Worm (Caenorhabditis elegans) whole organism, L4 larva: Measurements from ENCODE around the gene F28A12.10.

Source experiments
- T20F7.1 ChIP-seq: fragments of 200-800 bp; sonication (Bioruptor generic); optimal IDR thresholded peaks from 2 replicates; lab custom pipeline; 2018; ENCODE audit warnings: mild to moderate bottlenecking, missing genetic modification characterization, missing compliant biosample characterization
- Y75B8A.6 ChIP-seq: fragments of 200-800 bp; sonication (Bioruptor generic); IDR thresholded peaks from 2 replicates; pipeline ENCODE4 v1.3.6; 2022; ENCODE audit warnings: missing genetic modification reagents, missing genetic modification characterization, missing compliant biosample characterization
- aha-1 ChIP-seq: fragments of 150-350 bp; peaks from one replicate; lab custom pipeline; 2014; ENCODE audit warnings: missing biosample characterization, missing genetic modification characterization
- ama-1 ChIP-seq: fragments of 150-350 bp; optimal IDR thresholded peaks from 2 replicates; lab custom pipeline; 2014; ENCODE audit warnings: inconsistent platforms, mixed read lengths
- arid-1 ChIP-seq: fragments of 200-800 bp; sonication (Bioruptor generic); conservative IDR thresholded peaks from 2 replicates; pipeline ENCODE4 v1.3.6; 2022; ENCODE audit warnings: missing genetic modification reagents, missing genetic modification characterization, missing compliant biosample characterization
- attf-4 ChIP-seq: sonication (generic microtip); optimal IDR thresholded peaks from 3 replicates; lab custom pipeline; 2017; ENCODE audit warnings: missing biosample characterization, missing genetic modification characterization
- ceh-20 ChIP-seq: fragments of 200-800 bp; sonication (Bioruptor generic); IDR thresholded peaks from 2 replicates; pipeline ENCODE4 v1.3.6; 2022; ENCODE audit warnings: missing genetic modification reagents, missing genetic modification characterization, missing compliant biosample characterization
- ceh-82 ChIP-seq: sonication (generic microtip); optimal IDR thresholded peaks from 2 replicates; lab custom pipeline; 2017; ENCODE audit warnings: missing biosample characterization, missing genetic modification characterization
- cey-2 ChIP-seq: sonication (generic microtip); optimal IDR thresholded peaks from 3 replicates; lab custom pipeline; 2017; ENCODE audit warnings: missing genetic modification characterization, mild to moderate bottlenecking, missing compliant biosample characterization, antibody characterized with exemption, borderline replicate concordance; ENCODE audit not compliant: insufficient read depth
- daf-12 ChIP-seq: fragments of 150-350 bp; optimal IDR thresholded peaks from 2 replicates; lab custom pipeline; 2014; ENCODE audit warnings: missing biosample characterization, missing genetic modification reagents, missing genetic modification characterization
- daf-16 ChIP-seq, 3 experiments: sonication (generic microtip); optimal IDR thresholded peaks; 2 replicates each; lab custom pipeline; 2016 to 2017; ENCODE audit warnings: missing genetic modification characterization in 3 of 3, missing genetic modification reagents in 3 of 3, mild to moderate bottlenecking in 2 of 3, missing compliant biosample characterization in 2 of 3, missing biosample characterization in 1 of 3, moderate library complexity in 1 of 3
- daf-8 ChIP-seq: fragments of 200-800 bp; sonication (Bioruptor generic); IDR thresholded peaks from 2 replicates; pipeline ENCODE4 v1.3.6; 2022; ENCODE audit warnings: missing genetic modification characterization, missing compliant biosample characterization
- dmd-6 ChIP-seq: fragments of 200-800 bp; sonication (Bioruptor generic); IDR thresholded peaks from 2 replicates; pipeline ENCODE4 v1.3.6; 2022; ENCODE audit warnings: missing genetic modification reagents, missing genetic modification characterization, missing compliant biosample characterization
- dmd-8 ChIP-seq: fragments of 200-800 bp; sonication (Bioruptor generic); IDR thresholded peaks from 2 replicates; pipeline ENCODE4 v1.3.6; 2022; ENCODE audit warnings: missing genetic modification characterization, missing compliant biosample characterization
- dpl-1 ChIP-seq: fragments of 150-350 bp; optimal IDR thresholded peaks from 2 replicates; lab custom pipeline; 2014; ENCODE audit warnings: missing biosample characterization, missing genetic modification reagents, missing genetic modification characterization
- dve-1 ChIP-seq: sonication (generic microtip); optimal IDR thresholded peaks from 2 replicates; lab custom pipeline; 2017; ENCODE audit warnings: antibody characterized with exemption, mild to moderate bottlenecking, missing genetic modification characterization, missing compliant biosample characterization; ENCODE audit not compliant: insufficient read depth
- gei-8 ChIP-seq: fragments of 200-800 bp; sonication (Bioruptor generic); optimal IDR thresholded peaks from 2 replicates; lab custom pipeline; 2018; ENCODE audit warnings: mild to moderate bottlenecking, missing genetic modification characterization, missing compliant biosample characterization
- hlh-11 ChIP-seq: fragments of 200-800 bp; sonication (Bioruptor generic); optimal IDR thresholded peaks from 2 replicates; lab custom pipeline; 2018; ENCODE audit warnings: mild to moderate bottlenecking, missing genetic modification characterization, missing compliant biosample characterization
- hlh-30 ChIP-seq: sonication (generic microtip); optimal IDR thresholded peaks from 2 replicates; lab custom pipeline; 2017; ENCODE audit warnings: antibody characterized with exemption, mild to moderate bottlenecking, missing genetic modification characterization, missing compliant biosample characterization; ENCODE audit not compliant: insufficient read depth
- hmg-1.1 ChIP-seq: fragments of 200-800 bp; sonication (Bioruptor generic); IDR thresholded peaks from 2 replicates; pipeline ENCODE4 v1.3.6; 2022; ENCODE audit warnings: missing genetic modification reagents, missing genetic modification characterization, missing compliant biosample characterization
- lin-15B ChIP-seq: fragments of 150-350 bp; sonication (generic microtip); optimal IDR thresholded peaks from 3 replicates; lab custom pipeline; 2014; ENCODE audit warnings: missing biosample characterization, missing genetic modification characterization
- lin-29 ChIP-seq: fragments of 200-800 bp; sonication (Bioruptor generic); IDR thresholded peaks from 2 replicates; pipeline ENCODE4 v1.3.6; 2022; ENCODE audit warnings: missing genetic modification reagents, missing genetic modification characterization, missing compliant biosample characterization
- lin-39 ChIP-seq: fragments of 150-350 bp; optimal IDR thresholded peaks from 2 replicates; lab custom pipeline; 2014; ENCODE audit warnings: missing biosample characterization, missing genetic modification reagents, missing genetic modification characterization
- lir-3 ChIP-seq: sonication (generic microtip); optimal IDR thresholded peaks from 2 replicates; lab custom pipeline; 2016; ENCODE audit warnings: mild to moderate bottlenecking, missing genetic modification characterization, missing compliant biosample characterization
- madf-9 ChIP-seq: fragments of 200-800 bp; sonication (Bioruptor generic); conservative IDR thresholded peaks from 2 replicates; pipeline ENCODE4 v1.3.6; 2022; ENCODE audit warnings: missing genetic modification reagents, missing genetic modification characterization, missing compliant biosample characterization
- mdl-1 ChIP-seq, 2 experiments: fragments of 150-350 bp in 1 of 2; sonication (generic microtip) in 1 of 2; optimal IDR thresholded peaks; 2 replicates each; lab custom pipeline; 2014 to 2017; ENCODE audit warnings: missing biosample characterization in 2 of 2, missing genetic modification characterization in 2 of 2
- mdt-29 ChIP-seq: fragments of 200-800 bp; sonication (Bioruptor generic); IDR thresholded peaks from 2 replicates; pipeline ENCODE4 v1.3.6; 2022; ENCODE audit warnings: missing genetic modification reagents, missing genetic modification characterization, missing compliant biosample characterization
- nhr-10 ChIP-seq: fragments of 150-350 bp; optimal IDR thresholded peaks from 2 replicates; lab custom pipeline; 2014; ENCODE audit warnings: missing biosample characterization, missing genetic modification characterization
- nhr-102 ChIP-seq: sonication (generic microtip); optimal IDR thresholded peaks from 2 replicates; lab custom pipeline; 2016; ENCODE audit warnings: mild to moderate bottlenecking, missing genetic modification characterization, moderate library complexity, missing compliant biosample characterization
- nhr-11 ChIP-seq: fragments of 150-350 bp; optimal IDR thresholded peaks from 2 replicates; lab custom pipeline; 2014; ENCODE audit warnings: missing biosample characterization, missing genetic modification characterization
- nhr-25 ChIP-seq: sonication (generic microtip); optimal IDR thresholded peaks from 2 replicates; lab custom pipeline; 2017; ENCODE audit warnings: missing genetic modification characterization, mild to moderate bottlenecking, missing compliant biosample characterization, antibody characterized with exemption, moderate library complexity, borderline replicate concordance; ENCODE audit not compliant: insufficient read depth
- nhr-28 ChIP-seq: fragments of 150-350 bp; optimal IDR thresholded peaks from 2 replicates; lab custom pipeline; 2014; ENCODE audit warnings: missing biosample characterization, missing genetic modification characterization
- nhr-42 ChIP-seq: fragments of 200-800 bp; sonication (Bioruptor generic); IDR thresholded peaks from 2 replicates; pipeline ENCODE4 v1.3.6; 2022; ENCODE audit warnings: missing genetic modification characterization, missing compliant biosample characterization
- nhr-48 ChIP-seq: sonication (generic microtip); optimal IDR thresholded peaks from 2 replicates; lab custom pipeline; 2016; ENCODE audit warnings: mild to moderate bottlenecking, missing genetic modification characterization, missing compliant biosample characterization
- nhr-6 ChIP-seq: fragments of 150-350 bp; optimal IDR thresholded peaks from 2 replicates; lab custom pipeline; 2014; ENCODE audit warnings: missing biosample characterization, missing genetic modification characterization
- nhr-77 ChIP-seq: fragments of 150-350 bp; optimal IDR thresholded peaks from 2 replicates; lab custom pipeline; 2014; ENCODE audit warnings: missing biosample characterization, missing genetic modification characterization
- pha-4 ChIP-seq, 2 experiments: fragments of 150-350 bp in 1 of 2; fragments of 200-800 bp in 1 of 2; sonication (Bioruptor generic) in 1 of 2; IDR thresholded peaks in 1 of 2; optimal IDR thresholded peaks in 1 of 2; 2 replicates each; pipeline versions ENCODE4 v1.3.6 to Lab custom; 2014 to 2022; ENCODE audit warnings: missing genetic modification characterization in 2 of 2, missing genetic modification reagents in 2 of 2, missing biosample characterization in 1 of 2, missing compliant biosample characterization in 1 of 2
- php-3 ChIP-seq: fragments of 200-800 bp; sonication (Bioruptor generic); IDR thresholded peaks from 2 replicates; pipeline ENCODE4 v1.3.6; 2022; ENCODE audit warnings: missing genetic modification reagents, missing genetic modification characterization, missing compliant biosample characterization
- rbr-2 ChIP-seq: sonication (generic microtip); optimal IDR thresholded peaks from 2 replicates; lab custom pipeline; 2016; ENCODE audit warnings: missing genotype, missing genetic modification characterization, missing compliant biosample characterization
- spr-1 ChIP-seq: sonication (generic microtip); optimal IDR thresholded peaks from 2 replicates; lab custom pipeline; 2016; ENCODE audit warnings: mild to moderate bottlenecking, missing genetic modification characterization, missing compliant biosample characterization
- unc-62 ChIP-seq, 3 experiments: fragments of 150-350 bp in 1 of 3; sonication (generic microtip); optimal IDR thresholded peaks in 2 of 3; peaks in 1 of 3; 1 replicate in 1 of 3; 2 replicates in 2 of 3; lab custom pipeline; 2014 to 2017; ENCODE audit warnings: missing biosample characterization in 3 of 3, missing genetic modification characterization in 3 of 3, missing genetic modification reagents in 3 of 3, missing genotype in 1 of 3
- vab-7 ChIP-seq: fragments of 200-800 bp; sonication (Bioruptor generic); IDR thresholded peaks from 2 replicates; pipeline ENCODE4 v1.3.6; 2022; ENCODE audit warnings: missing genetic modification reagents, missing genetic modification characterization, missing compliant biosample characterization
- zip-2 ChIP-seq: fragments of 150-350 bp; optimal IDR thresholded peaks from 2 replicates; lab custom pipeline; 2014; ENCODE audit warnings: missing biosample characterization, missing genetic modification characterization
- ztf-11 ChIP-seq: fragments of 150-350 bp; optimal IDR thresholded peaks from 2 replicates; lab custom pipeline; 2014; ENCODE audit warnings: missing biosample characterization, missing genetic modification characterization

The F28A12.10 gene

DNA sequence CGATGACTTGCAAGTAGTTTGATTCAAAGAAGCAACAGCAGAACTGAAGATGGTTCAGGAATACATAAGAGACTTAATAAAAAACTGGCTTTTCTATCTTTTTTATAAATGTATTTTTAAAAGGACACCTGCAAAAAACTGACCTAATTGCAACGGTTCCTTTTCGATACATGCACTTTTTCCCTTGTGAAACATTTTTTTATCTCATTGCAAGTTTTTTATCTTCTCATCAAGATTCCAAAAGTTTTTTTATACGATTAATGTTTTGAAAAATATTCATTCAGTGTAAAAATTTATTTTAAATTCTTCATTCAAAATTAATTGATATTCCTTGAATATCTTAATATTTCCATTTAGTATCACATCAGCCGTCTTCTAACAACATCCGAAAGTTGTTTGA, 2.0 kb downstream of the F28A12.10 start, which contains the start of gene oac-29:
TSS of gene oac-29 (minus strand) at position 101 of the 400 bp plus-strand sequence.
- TF ChIP-seq ceh-82 (tag; lab: Kevin White, UChicago) (no peak), aha-1 (peak; percentile 33)

ce11 chrV:8632788-8633187, 4.8 kb downstream of the F28A12.10 start:
- TF ChIP-seq hlh-30, result no peak
- TF ChIP-seq aha-1, result peak; percentile 91
- no peak for TF ChIP-seq ama-1 (lab: Kevin White, UChicago)

DNA sequence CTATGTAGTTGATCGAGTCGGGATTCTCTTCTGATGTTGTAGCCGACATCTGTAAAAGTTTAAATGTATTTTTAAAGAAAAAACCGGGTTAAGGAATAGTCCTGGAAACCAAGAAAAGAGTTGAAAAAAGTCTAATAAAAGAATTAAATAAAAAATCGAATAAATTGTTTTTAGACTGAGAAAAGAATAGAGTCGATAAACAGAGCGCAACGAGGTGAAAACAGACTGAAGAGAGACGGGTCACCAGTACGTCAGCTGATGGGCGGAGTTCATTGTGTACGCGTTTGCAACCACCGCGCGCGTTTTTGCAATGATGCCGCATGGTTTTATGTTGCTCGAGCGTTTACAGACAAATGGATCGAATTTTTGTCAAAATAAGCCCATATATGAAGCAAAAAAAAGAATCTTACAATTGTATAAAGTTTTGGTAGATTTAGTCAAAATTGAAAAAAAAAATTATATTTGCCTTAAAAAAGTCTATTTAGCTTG, 6.2 kb downstream of the F28A12.10 start, which contains the start of gene atg-18:
TSS of gene atg-18 (minus strand) at position 51 of the 489 bp plus-strand sequence.
- peak; percentile 51 for TF ChIP-seq nhr-102 (tag; lab: Kevin White, UChicago)
- TF ChIP-seq php-3 (GFP tag; lab: Robert Waterston, UW), result 0 out of 2 replicates have a peak, but pooled peaks have one; percentile 28
- TF ChIP-seq mdt-29 (GFP tag; lab: Robert Waterston, UW), result no peak
- TF ChIP-seq Y75B8A.6 (GFP tag; lab: Robert Waterston, UW), result no peak
- TF ChIP-seq T20F7.1 (GFP tag; lab: Kevin White, UChicago), result peak; percentile 18
- no peak for TF ChIP-seq pha-4 (GFP tag; IDR thresholded peaks at IDR 0.05; lab: Robert Waterston, UW)
- peak; percentile 30 for TF ChIP-seq pha-4 (tag; optimal IDR thresholded peaks at IDR 0.05; lab: Kevin White, UChicago)
- TF ChIP-seq nhr-28 (tag; lab: Kevin White, UChicago), result peak; percentile 65
- TF ChIP-seq unc-62 (GFP tag; optimal IDR thresholded peaks at IDR 0.05 in 1 of 2; lab: Kevin White, UChicago), result peak in 1 of 2 experiments; percentile 47
- TF ChIP-seq unc-62 (tag; optimal IDR thresholded peaks at IDR 0.05; lab: Kevin White, UChicago), result no peak
- peak; percentile 81 for TF ChIP-seq nhr-48 (tag; lab: Kevin White, UChicago)
- TF ChIP-seq rbr-2 (tag; lab: Kevin White, UChicago), result peak; percentile 67
- TF ChIP-seq cey-2, result no peak
- TF ChIP-seq vab-7, result no peak
- TF ChIP-seq dmd-8 (GFP tag; lab: Robert Waterston, UW), result no peak
- TF ChIP-seq lin-29, result no peak
- peak; percentile 42; the same call in 1 of the 2 replicates for TF ChIP-seq nhr-42 (GFP tag; lab: Robert Waterston, UW)
- peak; percentile 71 for TF ChIP-seq hmg-1.1
- peak; percentile 67 for TF ChIP-seq nhr-6 (tag; lab: Kevin White, UChicago)
- no peak for TF ChIP-seq nhr-10
- peak; percentile 98 for TF ChIP-seq hlh-30
- no peak for TF ChIP-seq daf-8
- no peak for TF ChIP-seq lin-15B (tag; lab: Kevin White, UChicago)
- peak; percentile 17 to 57 for TF ChIP-seq mdl-1 (tag; optimal IDR thresholded peaks at IDR 0.05; lab: Kevin White, UChicago)
- peak in 1 of 2 experiments; percentile 64 for TF ChIP-seq daf-16 (GFP tag; optimal IDR thresholded peaks at IDR 0.05; lab: Kevin White, UChicago)
- peak; percentile 80 for TF ChIP-seq daf-16 (tag; optimal IDR thresholded peaks at IDR 0.05; lab: Kevin White, UChicago)
- TF ChIP-seq zip-2, result no peak
- peak; percentile 11 for TF ChIP-seq spr-1
- peak; percentile 56; the same call in 1 of the 2 replicates for TF ChIP-seq ceh-20
- peak; percentile 97 for TF ChIP-seq hlh-11 (tag; lab: Kevin White, UChicago)
- no peak for TF ChIP-seq lin-39 (tag; lab: Kevin White, UChicago)
- peak; percentile 30 for TF ChIP-seq dpl-1 (GFP tag; lab: Kevin White, UChicago)
- TF ChIP-seq lir-3 (tag; lab: Kevin White, UChicago), result no peak
- TF ChIP-seq nhr-77 (tag; lab: Kevin White, UChicago), result peak; percentile 43
- peak; percentile 93 for TF ChIP-seq aha-1
- peak; percentile 81 for TF ChIP-seq dve-1 (tag; lab: Kevin White, UChicago)
- TF ChIP-seq dmd-6 (GFP tag; lab: Robert Waterston, UW), result peak; percentile 76
- no peak for TF ChIP-seq attf-4 (tag; lab: Kevin White, UChicago)
- TF ChIP-seq daf-12 (tag; lab: Kevin White, UChicago), result no peak
- TF ChIP-seq madf-9 (GFP tag; lab: Robert Waterston, UW), result peak; percentile 42; the same call in 1 of the 2 replicates
- peak; percentile 67 for TF ChIP-seq nhr-11 (tag; lab: Kevin White, UChicago)
- TF ChIP-seq arid-1, result no peak
- TF ChIP-seq nhr-25 (tag; lab: Kevin White, UChicago), result peak; percentile 22
- TF ChIP-seq ztf-11, result no peak
- TF ChIP-seq gei-8 (GFP tag; lab: Kevin White, UChicago), result no peak
